Worm (Caenorhabditis elegans): Measurements from ENCODE around the gene H20J04.1.
A peak's percentile ranks its signal among the peaks of the same experiment; 100 is the strongest.

H20J04.1 gene

DNA sequence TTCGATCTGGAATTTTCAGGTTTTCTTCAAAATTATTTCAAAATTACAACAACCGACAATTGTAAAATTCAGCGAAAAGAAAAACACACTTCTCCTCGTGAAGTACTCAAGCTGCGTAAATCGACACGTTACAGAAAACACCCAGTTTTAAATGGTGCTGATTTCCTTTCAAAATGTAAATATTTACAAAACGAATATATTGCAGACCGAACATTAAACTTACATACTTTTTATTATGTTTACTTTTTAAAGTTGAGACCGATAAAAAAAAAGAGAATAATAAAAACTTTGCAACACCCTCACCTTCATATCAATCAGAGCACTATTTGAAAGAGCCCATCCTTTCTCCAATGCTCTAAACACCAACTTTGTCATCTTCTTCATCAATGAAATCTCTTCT lies 15.4 kb downstream of the H20J04.1 start:
- no peak for TF ChIP-seq nhr-90 (tag; optimal IDR thresholded peaks at IDR 0.05)
- TF ChIP-seq gei-17 (GFP tag; optimal IDR thresholded peaks at IDR 0.05) = no peak
- TF ChIP-seq attf-6 (GFP tag; IDR thresholded peaks at IDR 0.05) = no peak
- no peak for TF ChIP-seq tbx-9 (tag; optimal IDR thresholded peaks at IDR 0.05; ENCODE audit: borderline replicate concordance)
- no peak for TF ChIP-seq nfya-1 (tag; optimal IDR thresholded peaks at IDR 0.05; ENCODE audit: borderline replicate concordance, insufficient read depth)
- TF ChIP-seq Y53G8AR.9 (GFP tag; conservative IDR thresholded peaks at IDR 0.05) = no peak
- no peak for TF ChIP-seq efl-1 (GFP tag; optimal IDR thresholded peaks at IDR 0.05)
- TF ChIP-seq F37B4.10 (GFP tag; IDR thresholded peaks at IDR 0.05) = no peak
- TF ChIP-seq let-607 (tag; optimal IDR thresholded peaks at IDR 0.05) = no peak

DNA sequence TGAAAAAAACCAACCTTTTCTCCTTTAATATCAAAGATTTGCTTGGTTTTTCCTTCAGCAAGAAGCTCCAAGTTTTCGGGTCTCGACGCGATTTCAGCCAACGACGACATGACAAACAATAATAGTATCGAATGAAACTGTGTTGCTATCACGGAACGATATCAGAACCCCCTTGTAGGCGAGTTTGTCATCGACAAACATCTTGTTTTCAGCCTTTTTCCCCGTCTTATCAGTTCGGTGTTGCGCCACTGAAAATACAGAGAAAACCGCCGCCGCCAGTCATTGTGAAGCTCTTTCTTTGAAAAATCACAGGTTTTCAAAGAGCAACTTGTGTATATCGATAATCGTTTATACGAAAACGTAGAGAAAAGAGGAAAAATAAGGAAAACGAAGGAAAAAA lies 17.0 kb downstream of the H20J04.1 start, which contains the start of gene paic-1:
Gene paic-1, minus strand, starts transcription at position 120 of the 400 bp plus-strand sequence.
- TF ChIP-seq ama-1 (optimal IDR thresholded peaks at IDR 0.05) (no peak), ama-1 (GFP tag; optimal IDR thresholded peaks at IDR 0.05) (no peak), C06A6.2 (GFP tag; conservative IDR thresholded peaks at IDR 0.05) (no peak), B0019.2 (GFP tag; conservative IDR thresholded peaks at IDR 0.05) (no peak), Y56A3A.18 (GFP tag; IDR thresholded peaks at IDR 0.05) (no peak), dox-1 (GFP tag; IDR thresholded peaks at IDR 0.05) (0 out of 2 replicates have a peak, but pooled peaks have one; percentile 23), madf-6 (GFP tag; IDR thresholded peaks at IDR 0.05) (peak; percentile 32), rpc-1 (optimal IDR thresholded peaks at IDR 0.05) (no peak), rpc-1 (tag; optimal IDR thresholded peaks at IDR 0.05) (no peak), Y79H2A.3 (GFP tag; conservative IDR thresholded peaks at IDR 0.05) (0 out of 2 replicates have a peak, but pooled peaks have one; percentile 19), repo-1 (tag; optimal IDR thresholded peaks at IDR 0.05) (no peak), pbrm-1 (GFP tag; IDR thresholded peaks at IDR 0.05) (0 out of 2 replicates have a peak, but pooled peaks have one; percentile 7), akir-1 (GFP tag; optimal IDR thresholded peaks at IDR 0.05) (no peak), zim-3 (tag; optimal IDR thresholded peaks at IDR 0.05) (no peak), ceh-100 (GFP tag; IDR thresholded peaks at IDR 0.05) (no peak), him-1 (tag; optimal IDR thresholded peaks at IDR 0.05) (no peak), hmg-20 (GFP tag; IDR thresholded peaks at IDR 0.05) (0 out of 2 replicates have a peak, but pooled peaks have one; percentile 3), madf-10 (tag; optimal IDR thresholded peaks at IDR 0.05) (no peak), B0261.1 (tag; optimal IDR thresholded peaks at IDR 0.05) (no peak), let-607 (tag; optimal IDR thresholded peaks at IDR 0.05) (no peak), hlh-12 (tag; optimal IDR thresholded peaks at IDR 0.05) (no peak), F52B5.7 (tag; optimal IDR thresholded peaks at IDR 0.05) (no peak), efl-1 (GFP tag; optimal IDR thresholded peaks at IDR 0.05) (no peak), dpl-1 (GFP tag; optimal IDR thresholded peaks at IDR 0.05) (no peak), F23B12.7 (tag; optimal IDR thresholded peaks at IDR 0.05; ENCODE audit: insufficient read depth) (no peak), bed-1 (GFP tag; IDR thresholded peaks at IDR 0.05) (no peak), cebp-1 (GFP tag; IDR thresholded peaks at IDR 0.05) (no peak), cebp-1 (tag; optimal IDR thresholded peaks at IDR 0.05) (peak; percentile 9), unc-130 (GFP tag; optimal IDR thresholded peaks at IDR 0.05) (no peak), F57C9.4 (tag; optimal IDR thresholded peaks at IDR 0.05) (no peak), lag-1 (GFP tag; IDR thresholded peaks at IDR 0.05) (no peak), lir-1 (GFP tag; conservative IDR thresholded peaks at IDR 0.05) (no peak), attf-5 (GFP tag; optimal IDR thresholded peaks at IDR 0.05) (no peak), Y67H2A.10 (GFP tag; conservative IDR thresholded peaks at IDR 0.05) (no peak), nhr-80 (tag; optimal IDR thresholded peaks at IDR 0.05) (peak; percentile 58), let-526 (GFP tag; IDR thresholded peaks at IDR 0.05) (no peak), somi-1 (GFP tag; optimal IDR thresholded peaks at IDR 0.05) (no peak), tbx-9 (tag; optimal IDR thresholded peaks at IDR 0.05; ENCODE audit: borderline replicate concordance) (no peak), K12H6.12 (tag; optimal IDR thresholded peaks at IDR 0.05) (no peak), mxl-1 (tag; optimal IDR thresholded peaks at IDR 0.05) (no peak), nfyb-1 (GFP tag; IDR thresholded peaks at IDR 0.05) (no peak), ztf-25 (GFP tag; IDR thresholded peaks at IDR 0.05) (no peak), egl-18 (GFP tag; IDR thresholded peaks at IDR 0.05) (no peak)

All from whole organism, young adult.